Worm (Caenorhabditis elegans): ENCODE measurements around the gene ash-2.

Gene ash-2

ce11 chrII:11979449-11980095 lies at the start of gene ash-2, which contains the start of gene Y17G7B.20:
TSS of gene ash-2 (plus strand) at chrII:11979838.
TSS of gene Y17G7B.20 (minus strand) at chrII:11979844.
- TF ChIP-seq ztf-4 (tag; optimal IDR thresholded peaks at IDR 0.05): no peak
- peak; percentile 23 for TF ChIP-seq unc-55 (GFP tag; optimal IDR thresholded peaks at IDR 0.05)
- TF ChIP-seq fos-1 (tag; optimal IDR thresholded peaks at IDR 0.05): no peak
- TF ChIP-seq unc-39 (tag; optimal IDR thresholded peaks at IDR 0.05): no peak
- peak; percentile 64 for TF ChIP-seq ama-1 (optimal IDR thresholded peaks at IDR 0.05)
- no peak for TF ChIP-seq elt-3 (tag; optimal IDR thresholded peaks at IDR 0.05)
- peak; percentile 77 for TF ChIP-seq C34F6.9 (tag; optimal IDR thresholded peaks at IDR 0.05)
- peak in 1 of 2 experiments; percentile 23 for TF ChIP-seq lsy-2 (tag; optimal IDR thresholded peaks at IDR 0.05)
- no peak for TF ChIP-seq aly-2 (tag; optimal IDR thresholded peaks at IDR 0.05)
- TF ChIP-seq nhr-25 (tag; optimal IDR thresholded peaks at IDR 0.05): no peak
- no peak for TF ChIP-seq skn-1 (tag; optimal IDR thresholded peaks at IDR 0.05)
- TF ChIP-seq Y55F3AM.14 (GFP tag; optimal IDR thresholded peaks at IDR 0.05): no peak
- peak; percentile 44 for TF ChIP-seq zag-1 (tag; optimal IDR thresholded peaks at IDR 0.05)
- TF ChIP-seq unc-62 (GFP tag; optimal IDR thresholded peaks at IDR 0.05): no peak
- no peak for TF ChIP-seq blmp-1 (tag; optimal IDR thresholded peaks at IDR 0.05; ENCODE audit: insufficient read depth)
- no peak for TF ChIP-seq sma-9 (GFP tag; optimal IDR thresholded peaks at IDR 0.05)
- no peak for TF ChIP-seq sma-9 (tag; optimal IDR thresholded peaks at IDR 0.05)
- no peak for TF ChIP-seq nhr-237 (tag; optimal IDR thresholded peaks at IDR 0.05)
- TF ChIP-seq alr-1 (tag; optimal IDR thresholded peaks at IDR 0.05): no peak

DNA sequence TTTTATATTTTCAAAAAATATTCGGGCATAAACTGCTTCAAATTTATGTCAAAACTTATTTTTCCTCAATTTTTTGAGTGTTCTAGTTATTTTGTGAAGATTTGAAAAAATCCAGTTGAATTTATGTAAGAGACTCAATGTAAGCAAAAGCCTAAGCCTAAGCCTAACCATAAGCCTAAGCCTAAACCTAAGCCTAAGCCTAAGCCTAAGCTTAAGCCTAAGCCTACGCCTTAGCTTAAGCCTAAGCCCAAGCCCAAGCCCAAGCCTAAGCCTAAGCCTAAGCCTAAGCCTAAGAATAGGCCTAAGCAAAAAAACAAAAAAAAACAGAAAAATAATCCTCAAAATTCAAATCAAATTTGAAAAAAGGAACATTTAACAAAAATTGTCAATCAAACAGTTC lies 49.5 kb upstream of the ash-2 start:
- no peak for TF ChIP-seq mab-5 (tag; optimal IDR thresholded peaks at IDR 0.05)
- no peak for TF ChIP-seq dmd-4 (tag; optimal IDR thresholded peaks at IDR 0.05)

ce11 chrII:11935266-11935665 lies 44.4 kb upstream of the ash-2 start, which contains the start of gene lin-29:
TSS of gene lin-29 (minus strand) at chrII:11935343.
- TF ChIP-seq blmp-1 (tag; optimal IDR thresholded peaks at IDR 0.05; ENCODE audit: insufficient read depth) (peak; percentile 31), zag-1 (tag; optimal IDR thresholded peaks at IDR 0.05) (no peak)

DNA sequence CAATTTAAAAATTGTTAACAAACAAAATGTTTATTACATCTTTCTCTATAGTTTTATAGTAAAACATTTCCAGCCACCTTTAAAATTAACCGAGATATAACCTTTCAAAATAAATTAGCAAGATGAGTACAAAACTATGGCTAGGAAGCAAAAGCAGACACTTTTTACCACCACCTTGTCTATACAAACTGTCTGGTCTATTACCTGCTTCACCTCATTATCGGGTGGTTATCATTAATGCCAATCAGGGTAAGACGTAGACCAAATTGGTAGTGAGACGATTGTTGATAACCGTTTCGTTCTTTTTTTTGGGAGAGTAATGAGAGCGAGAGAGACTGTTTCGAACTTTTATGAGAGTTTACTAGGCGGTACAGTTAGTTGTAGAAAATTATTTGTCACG lies 43.2 kb upstream of the ash-2 start:
- TF ChIP-seq fos-1 (tag; optimal IDR thresholded peaks at IDR 0.05) (peak; percentile 27), alr-1 (tag; optimal IDR thresholded peaks at IDR 0.05) (no peak), sma-3 (GFP tag; optimal IDR thresholded peaks at IDR 0.05) (no peak)

DNA sequence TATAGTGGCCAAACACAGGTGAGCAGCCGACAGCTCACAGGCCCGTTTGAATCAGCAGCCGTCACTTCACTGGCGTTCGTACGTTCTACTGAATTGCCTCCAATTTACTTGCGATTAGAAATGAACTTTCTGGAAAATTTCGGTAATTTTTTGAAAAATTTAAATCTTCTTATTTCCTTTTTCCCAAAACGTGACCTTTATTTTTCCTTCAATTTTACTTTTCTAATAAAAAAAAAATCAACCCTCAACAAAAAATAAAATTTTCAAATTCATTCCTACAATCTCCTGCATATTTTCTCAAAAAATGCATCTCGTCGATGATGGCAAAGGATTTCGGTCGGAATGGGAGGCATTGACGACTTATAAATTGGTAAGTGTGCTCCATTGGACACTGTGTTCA lies 31.2 kb upstream of the ash-2 start, which contains the start of gene W03C9.8:
TSS of gene W03C9.8 (plus strand) at position 301 of the 400 bp plus-strand sequence.
- no peak for TF ChIP-seq ceh-16 (tag; optimal IDR thresholded peaks at IDR 0.05)
- no peak for TF ChIP-seq ztf-4 (tag; optimal IDR thresholded peaks at IDR 0.05)
- no peak for TF ChIP-seq dmd-4 (tag; optimal IDR thresholded peaks at IDR 0.05)
- TF ChIP-seq fos-1 (tag; optimal IDR thresholded peaks at IDR 0.05): no peak
- TF ChIP-seq mab-5 (tag; optimal IDR thresholded peaks at IDR 0.05): no peak
- no peak for TF ChIP-seq nhr-23 (tag; optimal IDR thresholded peaks at IDR 0.05)
- TF ChIP-seq ztf-11 (tag; optimal IDR thresholded peaks at IDR 0.05): no peak
- no peak for TF ChIP-seq ztf-1 (GFP tag; conservative IDR thresholded peaks at IDR 0.05)
- no peak for TF ChIP-seq nhr-129 (tag; optimal IDR thresholded peaks at IDR 0.05)
- no peak for TF ChIP-seq nhr-25 (tag; optimal IDR thresholded peaks at IDR 0.05)
- no peak for TF ChIP-seq nhr-237 (tag; optimal IDR thresholded peaks at IDR 0.05)
- TF ChIP-seq snpc-4 (tag; optimal IDR thresholded peaks at IDR 0.05): no peak
- TF ChIP-seq gmeb-1 (tag; optimal IDR thresholded peaks at IDR 0.05): no peak
- TF ChIP-seq sma-3 (GFP tag; optimal IDR thresholded peaks at IDR 0.05): no peak

DNA sequence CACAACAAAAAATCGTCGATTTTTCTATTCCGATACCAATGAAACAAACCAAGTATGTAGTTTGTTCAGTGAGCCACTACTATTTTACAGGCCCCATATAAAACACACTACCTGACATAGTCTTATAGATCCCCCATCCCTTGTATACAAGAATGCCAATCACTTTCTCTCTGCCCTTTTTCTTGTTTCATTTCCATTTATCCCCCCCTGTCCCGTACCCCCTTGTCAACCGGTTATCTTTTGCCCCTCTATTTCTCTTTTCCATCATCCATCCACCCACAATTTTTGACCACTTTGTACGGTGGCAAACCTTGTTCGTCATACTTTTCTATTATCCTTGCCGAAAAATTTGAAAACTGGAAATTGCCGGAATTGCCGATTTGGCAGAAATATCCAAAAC lies 26.7 kb upstream of the ash-2 start:
- TF ChIP-seq R02D3.7 (tag; optimal IDR thresholded peaks at IDR 0.05): no peak
- TF ChIP-seq blmp-1 (tag; optimal IDR thresholded peaks at IDR 0.05; ENCODE audit: insufficient read depth): peak; percentile 49

- no peak for TF ChIP-seq C34F6.9 (tag; optimal IDR thresholded peaks at IDR 0.05)
- TF ChIP-seq gmeb-1 (tag; optimal IDR thresholded peaks at IDR 0.05): no peak
- no peak for TF ChIP-seq nhr-21 (tag; optimal IDR thresholded peaks at IDR 0.05)
- TF ChIP-seq elt-1 (tag; optimal IDR thresholded peaks at IDR 0.05): no peak
- TF ChIP-seq sma-3 (GFP tag; optimal IDR thresholded peaks at IDR 0.05): no peak
- no peak for TF ChIP-seq elt-3 (tag; optimal IDR thresholded peaks at IDR 0.05)
- TF ChIP-seq ztf-4 (tag; optimal IDR thresholded peaks at IDR 0.05): no peak
- TF ChIP-seq unc-55 (GFP tag; optimal IDR thresholded peaks at IDR 0.05): no peak
- no peak for TF ChIP-seq zag-1 (tag; optimal IDR thresholded peaks at IDR 0.05)
Observed at ce11 chrII:11954208-11954607, 25.4 kb upstream of the ash-2 start, which contains the start of gene W03C9.6. TSS of gene W03C9.6 (plus strand) at chrII:11954508.

Measured in whole organism, L2 larva.